Worm (Caenorhabditis elegans): ENCODE data around the gene polq-1.

DNA sequence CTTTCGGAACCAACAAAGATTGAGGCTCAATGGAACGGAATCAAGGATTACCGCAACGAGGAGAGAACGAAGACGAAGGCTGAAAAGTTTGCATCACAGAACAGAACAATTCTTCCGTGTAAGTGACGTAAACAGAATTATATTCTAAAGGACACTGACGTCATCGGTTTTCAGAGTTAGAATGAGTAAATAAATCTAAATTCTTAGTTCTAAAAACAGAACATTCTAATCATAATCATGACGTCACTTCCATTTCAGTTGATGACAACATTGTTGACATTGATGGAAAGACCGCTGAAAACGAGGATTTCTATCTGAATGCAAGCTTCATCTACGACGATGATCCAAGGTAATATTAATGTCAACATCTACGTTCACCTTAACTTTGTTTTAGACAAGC lies 39.0 kb downstream of the polq-1 start:
- no peak for TF ChIP-seq him-1 (tag; optimal IDR thresholded peaks at IDR 0.05)
- no peak for TF ChIP-seq W03F9.2 (tag; optimal IDR thresholded peaks at IDR 0.05)
- no peak for TF ChIP-seq dao-5 (tag; optimal IDR thresholded peaks at IDR 0.05)
